Fruit fly (Drosophila melanogaster) whole organism, embryonic: ENCODE data around the gene Ser.

Source experiments
- CG10543 ChIP-seq: fragments of 200-800 bp; sonication (Bioruptor generic); optimal IDR thresholded peaks from 3 replicates; lab custom pipeline; 2017; ENCODE audit warnings: missing biosample characterization, mild to moderate bottlenecking, missing genetic modification characterization, moderate library complexity
- CG1233 ChIP-seq: fragments of 200-800 bp; sonication (Bioruptor generic); optimal IDR thresholded peaks from 4 replicates; lab custom pipeline; 2018; ENCODE audit warnings: missing biosample characterization, mild to moderate bottlenecking, missing genetic modification characterization
- CG12659 ChIP-seq: fragments of 200-800 bp; sonication (Bioruptor generic); optimal IDR thresholded peaks from 3 replicates; lab custom pipeline; 2017; ENCODE audit warnings: mild to moderate bottlenecking, missing biosample characterization, missing genetic modification reagents, missing genetic modification characterization
- CG13287 ChIP-seq: fragments of 200-800 bp; sonication (Bioruptor generic); IDR thresholded peaks from 2 replicates; pipeline ENCODE4 v1.3.6; 2022; ENCODE audit warnings: missing biosample characterization, missing genetic modification characterization; ENCODE audit not compliant: partially characterized antibody
- CG14667 ChIP-seq: fragments of 200-800 bp; sonication (Bioruptor generic); IDR thresholded peaks from 2 replicates; pipeline ENCODE4 v1.3.6; 2022; ENCODE audit warnings: missing biosample characterization, missing genetic modification characterization
- CG15011 ChIP-seq: fragments of 200-800 bp; sonication (Bioruptor generic); optimal IDR thresholded peaks from 3 replicates; lab custom pipeline; 2018; ENCODE audit warnings: missing biosample characterization, mild to moderate bottlenecking, missing genetic modification characterization
- CG30403 ChIP-seq: fragments of 200-800 bp; sonication (Bioruptor generic); optimal IDR thresholded peaks from 3 replicates; lab custom pipeline; 2016; ENCODE audit warnings: missing biosample characterization, missing genetic modification characterization
- CG31441 ChIP-seq: fragments of 200-800 bp; sonication (Bioruptor generic); IDR thresholded peaks from 2 replicates; pipeline ENCODE4 v1.3.6; 2022; ENCODE audit warnings: missing biosample characterization, missing genetic modification characterization
- CG32772 ChIP-seq: fragments of 200-800 bp; sonication (Bioruptor generic); IDR thresholded peaks from 2 replicates; pipeline ENCODE4 v1.3.6; 2022; ENCODE audit warnings: missing biosample characterization, missing genetic modification characterization
- CG33213 ChIP-seq: fragments of 200-800 bp; sonication (Bioruptor generic); optimal IDR thresholded peaks from 3 replicates; lab custom pipeline; 2016; ENCODE audit warnings: missing biosample characterization, missing genetic modification characterization
- CG34224 ChIP-seq: fragments of 200-800 bp; sonication (Bioruptor generic); IDR thresholded peaks from 3 replicates; pipeline ENCODE4 v1.3.6; 2022; ENCODE audit warnings: missing biosample characterization, missing genetic modification characterization; ENCODE audit not compliant: partially characterized antibody
- CG34376 ChIP-seq: fragments of 200-800 bp; sonication (Bioruptor generic); optimal IDR thresholded peaks from 2 replicates; lab custom pipeline; 2018; ENCODE audit warnings: missing biosample characterization, mild to moderate bottlenecking, missing genetic modification characterization
- CG3838 ChIP-seq: fragments of 200-800 bp; sonication (Bioruptor generic); optimal IDR thresholded peaks from 3 replicates; lab custom pipeline; 2016; ENCODE audit warnings: missing biosample characterization, missing genetic modification characterization
- CG42726 ChIP-seq: fragments of 200-800 bp; sonication (Bioruptor generic); IDR thresholded peaks from 2 replicates; pipeline ENCODE4 v1.3.6; 2022; ENCODE audit warnings: missing biosample characterization, missing genetic modification characterization; ENCODE audit not compliant: partially characterized antibody
- CG4328 ChIP-seq: fragments of 200-800 bp; sonication (Bioruptor generic); optimal IDR thresholded peaks from 3 replicates; lab custom pipeline; 2017; ENCODE audit warnings: missing biosample characterization, missing genetic modification reagents, missing genetic modification characterization
- CG6765 ChIP-seq: fragments of 200-800 bp; sonication (Bioruptor generic); optimal IDR thresholded peaks from 3 replicates; lab custom pipeline; 2017; ENCODE audit warnings: missing biosample characterization, mild to moderate bottlenecking, missing genetic modification characterization
- CG9437 ChIP-seq: fragments of 200-800 bp; sonication (Bioruptor generic); optimal IDR thresholded peaks from 2 replicates; lab custom pipeline; 2018; ENCODE audit warnings: missing biosample characterization, mild to moderate bottlenecking, missing genetic modification characterization
- CG9727 ChIP-seq: fragments of 200-800 bp; sonication (Bioruptor generic); optimal IDR thresholded peaks from 3 replicates; lab custom pipeline; 2017; ENCODE audit warnings: missing biosample characterization, mild to moderate bottlenecking, missing genetic modification characterization
- Dip2 ChIP-seq: fragments of 200-800 bp; sonication (Bioruptor generic); IDR thresholded peaks from 2 replicates; pipeline ENCODE4 v1.3.6; 2022; ENCODE audit warnings: missing biosample characterization, missing genetic modification characterization
- Elba2 ChIP-seq: fragments of 200-800 bp; sonication (Bioruptor generic); optimal IDR thresholded peaks from 3 replicates; lab custom pipeline; 2016; ENCODE audit warnings: missing biosample characterization, missing genetic modification characterization
- H2.0 ChIP-seq: fragments of 200-800 bp; sonication (Bioruptor generic); IDR thresholded peaks from 2 replicates; pipeline ENCODE4 v1.3.6; 2022; ENCODE audit warnings: missing biosample characterization, missing genetic modification characterization
- HmgD ChIP-seq: fragments of 200-800 bp; sonication (Bioruptor generic); optimal IDR thresholded peaks from 3 replicates; lab custom pipeline; 2016; ENCODE audit warnings: missing biosample characterization, missing genetic modification characterization
- Hr51 ChIP-seq, 2 experiments: fragments of 200-800 bp; sonication (Bioruptor generic); optimal IDR thresholded peaks; 2 replicates in 1 of 2; 3 replicates in 1 of 2; lab custom pipeline; 2016 to 2018; ENCODE audit warnings: missing biosample characterization in 2 of 2, missing genetic modification characterization in 2 of 2, mild to moderate bottlenecking in 1 of 2, moderate library complexity in 1 of 2
- NC2α ChIP-seq: fragments of 200-800 bp; sonication (Bioruptor generic); optimal IDR thresholded peaks from 2 replicates; lab custom pipeline; 2016; ENCODE audit warnings: missing biosample characterization, missing genetic modification characterization
- NC2β ChIP-seq: fragments of 200-800 bp; sonication (Bioruptor generic); optimal IDR thresholded peaks from 2 replicates; lab custom pipeline; 2016; ENCODE audit warnings: missing biosample characterization, missing genetic modification characterization
- NK7.1 ChIP-seq: fragments of 200-800 bp; sonication (Bioruptor generic); optimal IDR thresholded peaks from 3 replicates; lab custom pipeline; 2016; ENCODE audit warnings: missing biosample characterization, missing genetic modification characterization
- NfI ChIP-seq: fragments of 200-800 bp; sonication (Bioruptor generic); optimal IDR thresholded peaks from 3 replicates; lab custom pipeline; 2018; ENCODE audit warnings: missing biosample characterization, mild to moderate bottlenecking, missing genetic modification characterization, moderate library complexity
- Taf1 ChIP-seq: fragments of 200-800 bp; sonication (Bioruptor generic); IDR thresholded peaks from 2 replicates; pipeline ENCODE4 v1.3.6; 2022; ENCODE audit warnings: missing biosample characterization, missing genetic modification characterization
- abd-A ChIP-seq: fragments of 200-800 bp; sonication (Bioruptor generic); optimal IDR thresholded peaks from 3 replicates; lab custom pipeline; 2019; ENCODE audit warnings: missing biosample characterization, mild to moderate bottlenecking, missing genetic modification characterization, moderate library complexity
- amos ChIP-seq: fragments of 200-800 bp; sonication (Bioruptor generic); IDR thresholded peaks from 2 replicates; pipeline ENCODE4 v1.3.6; 2022; ENCODE audit warnings: missing biosample characterization, missing genetic modification characterization; ENCODE audit not compliant: partially characterized antibody
- cg ChIP-seq: fragments of 200-800 bp; sonication (Bioruptor generic); optimal IDR thresholded peaks from 3 replicates; lab custom pipeline; 2019; ENCODE audit warnings: missing biosample characterization, mild to moderate bottlenecking, missing genetic modification characterization, moderate library complexity
- dm ChIP-seq: fragments of 200-800 bp; sonication (Bioruptor generic); optimal IDR thresholded peaks from 3 replicates; lab custom pipeline; 2016; ENCODE audit warnings: missing biosample characterization, missing genetic modification characterization
- dmrt99B ChIP-seq: fragments of 200-800 bp; sonication (Bioruptor generic); optimal IDR thresholded peaks from 2 replicates; lab custom pipeline; 2018; ENCODE audit warnings: missing biosample characterization, mild to moderate bottlenecking, missing genetic modification characterization, moderate library complexity
- fu2 ChIP-seq: fragments of 200-800 bp; sonication (Bioruptor generic); optimal IDR thresholded peaks from 2 replicates; lab custom pipeline; 2016; ENCODE audit warnings: missing biosample characterization, missing genetic modification characterization
- jigr1 ChIP-seq: fragments of 200-800 bp; sonication (Bioruptor generic); IDR thresholded peaks from 3 replicates; pipeline ENCODE4 v1.3.6; 2022; ENCODE audit warnings: missing biosample characterization, missing genetic modification characterization
- jing ChIP-seq: fragments of 200-800 bp; sonication (Bioruptor generic); optimal IDR thresholded peaks from 2 replicates; lab custom pipeline; 2018; ENCODE audit warnings: missing biosample characterization, mild to moderate bottlenecking, missing genetic modification characterization
- lmd ChIP-seq: fragments of 200-800 bp; sonication (Bioruptor generic); IDR thresholded peaks from 2 replicates; pipeline ENCODE4 v1.3.6; 2022; ENCODE audit warnings: missing biosample characterization, missing genetic modification characterization
- lov ChIP-seq, 2 experiments: fragments of 200-800 bp in 1 of 2; fragments of >200 bp in 1 of 2; sonication (Bioruptor generic) in 1 of 2; IDR thresholded peaks in 1 of 2; optimal IDR thresholded peaks in 1 of 2; 2 replicates in 1 of 2; 3 replicates in 1 of 2; pipeline versions ENCODE4 v1.3.6 to Lab custom; 2017 to 2022; ENCODE audit warnings: missing biosample characterization in 1 of 2, missing genetic modification characterization in 1 of 2
- pum ChIP-seq: fragments of 200-800 bp; sonication (Bioruptor generic); optimal IDR thresholded peaks from 2 replicates; lab custom pipeline; 2016; ENCODE audit warnings: missing biosample characterization, missing genetic modification characterization
- sens-2 ChIP-seq: fragments of 200-800 bp; sonication (Bioruptor generic); IDR thresholded peaks from 2 replicates; pipeline ENCODE4 v1.3.6; 2022; ENCODE audit warnings: missing biosample characterization, missing genetic modification characterization
- sima ChIP-seq: fragments of 200-800 bp; sonication (Bioruptor generic); optimal IDR thresholded peaks from 2 replicates; lab custom pipeline; 2016; ENCODE audit warnings: missing biosample characterization, missing genetic modification characterization
- sqz ChIP-seq: fragments of 200-800 bp; sonication (Bioruptor generic); optimal IDR thresholded peaks from 3 replicates; lab custom pipeline; 2018; ENCODE audit warnings: missing biosample characterization, mild to moderate bottlenecking, missing genetic modification characterization
- tio ChIP-seq: fragments of 200-800 bp; sonication (Bioruptor generic); optimal IDR thresholded peaks from 2 replicates; lab custom pipeline; 2017; ENCODE audit warnings: missing biosample characterization, missing genetic modification characterization, inconsistent platforms
- trh ChIP-seq: fragments of 200-800 bp; sonication (Bioruptor generic); optimal IDR thresholded peaks from 2 replicates; lab custom pipeline; 2016; ENCODE audit warnings: missing biosample characterization, missing genetic modification characterization
- tup ChIP-seq: fragments of 200-800 bp; sonication (Bioruptor generic); optimal IDR thresholded peaks from 2 replicates; lab custom pipeline; 2016; ENCODE audit warnings: missing biosample characterization, mild to moderate bottlenecking, missing genetic modification characterization, moderate library complexity
- unc-4 ChIP-seq: fragments of 200-800 bp; sonication (Bioruptor generic); IDR thresholded peaks from 2 replicates; pipeline ENCODE4 v1.3.6; 2022; ENCODE audit warnings: missing biosample characterization, missing genetic modification characterization; ENCODE audit not compliant: partially characterized antibody
- wek ChIP-seq: fragments of 200-800 bp; sonication (Bioruptor generic); optimal IDR thresholded peaks from 3 replicates; lab custom pipeline; 2018; ENCODE audit warnings: missing biosample characterization, mild to moderate bottlenecking, missing genetic modification characterization, moderate library complexity

The Ser gene

DNA sequence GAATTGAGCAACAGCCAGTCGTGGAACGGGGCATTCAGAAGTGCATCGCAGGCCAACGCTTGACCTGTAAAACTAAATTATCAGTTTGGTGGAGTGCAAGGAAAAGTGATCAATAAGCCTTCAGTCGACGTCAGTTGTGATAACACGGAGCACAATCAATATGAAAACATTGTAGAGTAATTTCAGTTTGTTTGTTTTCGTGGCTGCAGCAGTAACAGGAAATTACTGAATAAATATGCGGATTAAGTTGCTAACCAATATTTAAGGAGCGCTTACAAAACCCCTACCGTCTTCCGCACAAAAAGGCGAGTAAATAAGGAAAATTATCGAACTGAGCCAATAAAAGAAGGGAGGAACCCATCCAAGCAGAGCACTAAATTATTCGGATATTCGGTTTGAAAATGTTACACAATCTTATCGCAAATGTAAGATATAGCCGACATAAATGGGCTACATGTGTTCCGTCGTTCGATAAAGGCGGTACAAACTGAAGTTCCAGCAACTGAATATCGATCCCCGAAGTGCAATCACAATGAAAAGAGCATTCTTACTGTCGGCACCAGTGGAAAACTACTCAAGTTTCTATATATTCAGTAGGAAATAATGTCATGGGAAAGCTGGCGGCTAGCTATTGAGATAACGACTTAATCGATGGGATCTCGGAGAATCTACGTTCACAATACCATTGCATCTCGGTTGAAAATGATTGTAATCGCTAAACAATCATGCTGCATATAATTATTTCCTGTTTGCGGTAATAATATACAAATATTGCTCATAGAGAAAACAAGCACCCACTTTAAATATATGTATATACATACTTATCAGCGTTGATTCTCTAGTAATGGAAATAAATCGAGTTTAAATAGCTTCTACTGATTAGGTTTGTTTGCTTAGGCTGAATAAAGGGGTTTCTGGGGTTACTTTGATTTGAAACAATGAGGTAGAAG lies 58.1 kb downstream of the Ser start (continued):
- TF ChIP-seq sqz (GFP tag; lab: Kevin White, UChicago) (peak; percentile 71), sens-2 (GFP tag; lab: Robert Waterston, UW) (peak; percentile 49; the same call in 1 of the 2 replicates), unc-4 (no peak), pum (GFP tag; lab: Kevin White, UChicago) (peak; percentile 47), jing (GFP tag; lab: Kevin White, UChicago) (peak; percentile 40), CG12659 (GFP tag; lab: Kevin White, UChicago) (peak; percentile 46), dmrt99B (tag; lab: Kevin White, UChicago) (peak; percentile 73), tio (GFP tag; lab: Kevin White, UChicago) (peak; percentile 55), sima (peak; percentile 4), NC2β (GFP tag; lab: Kevin White, UChicago) (peak; percentile 86), NfI (GFP tag; lab: Kevin White, UChicago) (peak; percentile 28), abd-A (tag; lab: Kevin White, UChicago) (no peak), CG9727 (GFP tag; lab: Kevin White, UChicago) (peak; percentile 88), tup (GFP tag; lab: Kevin White, UChicago) (peak; percentile 22), jigr1 (GFP tag; lab: Robert Waterston, UW) (no peak), CG13287 (no peak), CG3838 (GFP tag; lab: Kevin White, UChicago) (peak; percentile 54), amos (GFP tag; lab: Robert Waterston, UW) (no peak), Elba2 (GFP tag; lab: Kevin White, UChicago) (no peak), Hr51 (GFP tag; optimal IDR thresholded peaks at IDR 0.05; lab: Kevin White, UChicago) (peak; percentile 34 to 38), HmgD (GFP tag; lab: Kevin White, UChicago) (no peak), cg (GFP tag; lab: Kevin White, UChicago) (no peak), CG9437 (GFP tag; lab: Kevin White, UChicago) (no peak), NC2α (GFP tag; lab: Kevin White, UChicago) (peak; percentile 80), wek (GFP tag; lab: Kevin White, UChicago) (peak; percentile 75), CG34224 (GFP tag; lab: Robert Waterston, UW) (no peak), CG33213 (peak; percentile 82), CG31441 (GFP tag; lab: Robert Waterston, UW) (peak; percentile 56), CG10543 (GFP tag; lab: Kevin White, UChicago) (peak; percentile 33), Dip2 (GFP tag; lab: Robert Waterston, UW) (no peak), CG34376 (GFP tag; lab: Kevin White, UChicago) (no peak), Taf1 (GFP tag; lab: Robert Waterston, UW) (no peak), trh (GFP tag; lab: Kevin White, UChicago) (peak; percentile 48), CG1233 (GFP tag; lab: Kevin White, UChicago) (peak; percentile 88), CG30403 (GFP tag; lab: Kevin White, UChicago) (no peak), CG15011 (GFP tag; lab: Kevin White, UChicago) (peak; percentile 71), CG6765 (GFP tag; lab: Kevin White, UChicago) (no peak), CG14667 (GFP tag; lab: Robert Waterston, UW) (no peak), fu2 (GFP tag; lab: Kevin White, UChicago) (no peak), lmd (peak; percentile 44; the same call in 1 of the 2 replicates), NK7.1 (GFP tag; lab: Kevin White, UChicago) (peak; percentile 62), H2.0 (GFP tag; lab: Robert Waterston, UW) (no peak), CG42726 (no peak), CG32772 (GFP tag; lab: Robert Waterston, UW) (0 out of 2 replicates have a peak, but pooled peaks have one; percentile 32), lov (optimal IDR thresholded peaks at IDR 0.05; lab: Kevin White, UChicago) (no peak), lov (GFP tag; IDR thresholded peaks at IDR 0.05; lab: Robert Waterston, UW) (peak; percentile 70; the same call in 1 of the 3 replicates), CG4328 (peak; percentile 25), dm (peak; percentile 44)
